Fruit fly (Drosophila melanogaster): ENCODE results near the gene CG1309.

CG1309 gene

DNA sequence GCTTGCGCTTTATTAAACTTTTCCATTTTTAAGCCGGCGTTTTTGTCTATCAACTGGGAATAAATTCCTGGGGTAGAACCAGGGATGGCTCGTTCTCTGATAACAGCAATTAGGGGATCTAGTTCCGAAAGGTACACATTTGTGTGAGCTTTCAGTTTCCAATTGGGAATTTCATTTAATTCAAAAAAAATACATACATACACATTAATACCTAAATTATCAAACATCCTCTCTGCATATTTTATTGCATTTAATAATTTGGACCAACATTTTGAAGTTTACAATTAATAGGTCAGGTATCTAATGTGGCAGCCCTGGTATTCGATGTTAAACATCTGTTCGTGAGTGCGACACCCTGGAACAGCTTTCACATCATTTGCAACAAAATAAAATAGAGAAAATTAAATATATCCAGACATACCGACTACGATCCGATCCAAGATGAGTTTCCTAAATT lies at the start of gene CG1309, which contains the start of gene CG15011 (continued):
- TF ChIP-seq ss (GFP tag; optimal IDR thresholded peaks at IDR 0.05) (peak; percentile 49 to 75), pdm3 (GFP tag; optimal IDR thresholded peaks at IDR 0.05) (peak; percentile 83), CG6792 (GFP tag; optimal IDR thresholded peaks at IDR 0.05) (peak; percentile 72), CG8632 (GFP tag; optimal IDR thresholded peaks at IDR 0.05) (peak; percentile 69), CG16779 (tag; optimal IDR thresholded peaks at IDR 0.05) (no peak), CG15336 (GFP tag; IDR thresholded peaks at IDR 0.05) (no peak; the same call in 1 of the 2 replicates), net (GFP tag; optimal IDR thresholded peaks at IDR 0.05) (peak; percentile 60), CG11294 (GFP tag; IDR thresholded peaks at IDR 0.05) (no peak)

DNA sequence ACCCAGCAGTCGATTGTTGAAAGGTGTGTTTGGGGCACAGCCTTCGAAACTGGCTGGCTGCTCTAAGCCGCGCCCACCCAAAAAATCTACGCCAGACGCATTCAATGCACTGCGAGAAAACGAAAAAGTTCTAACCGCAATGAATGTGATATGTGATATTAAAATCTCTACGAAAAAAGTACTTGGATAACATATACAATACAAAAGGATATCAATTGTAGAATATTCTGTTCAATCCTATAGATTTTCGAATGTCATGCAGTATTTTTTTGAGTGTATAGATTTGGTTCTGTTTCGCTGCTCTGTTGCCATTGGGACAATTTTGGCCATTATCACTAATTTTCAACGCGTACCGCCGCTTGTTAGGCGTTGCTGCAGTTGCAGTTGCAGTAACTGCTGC lies 49.5 kb upstream of the CG1309 start:
- no peak for TF ChIP-seq Sox14 (GFP tag; optimal IDR thresholded peaks at IDR 0.05)
- TF ChIP-seq CG8119 (GFP tag; IDR thresholded peaks at IDR 0.05), result no peak
- no peak for TF ChIP-seq Eip93F (GFP tag; optimal IDR thresholded peaks at IDR 0.05)
- TF ChIP-seq salr (GFP tag; optimal IDR thresholded peaks at IDR 0.05), result no peak
- no peak for TF ChIP-seq CG6854 (GFP tag; optimal IDR thresholded peaks at IDR 0.05)
- no peak for TF ChIP-seq CG11902 (GFP tag; optimal IDR thresholded peaks at IDR 0.05)
- TF ChIP-seq CG6792 (GFP tag; optimal IDR thresholded peaks at IDR 0.05), result no peak
- peak; percentile 85 for TF ChIP-seq eg (GFP tag; IDR thresholded peaks at IDR 0.05)
- TF ChIP-seq svp (GFP tag), result no peak
- TF ChIP-seq Lpt (GFP tag; optimal IDR thresholded peaks at IDR 0.05), result no peak
- no peak for TF ChIP-seq Sox15 (GFP tag; optimal IDR thresholded peaks at IDR 0.05)
- peak; percentile 40 for TF ChIP-seq CG6276 (GFP tag; optimal IDR thresholded peaks at IDR 0.05)
- TF ChIP-seq CG8319 (GFP tag; optimal IDR thresholded peaks at IDR 0.05), result no peak
- TF ChIP-seq CG8632 (GFP tag; optimal IDR thresholded peaks at IDR 0.05), result no peak
- TF ChIP-seq topi (GFP tag; optimal IDR thresholded peaks at IDR 0.05), result no peak
- TF ChIP-seq Ets21C (GFP tag; optimal IDR thresholded peaks at IDR 0.05), result no peak
- TF ChIP-seq CG6163 (GFP tag; IDR thresholded peaks at IDR 0.05), result peak; percentile 41; the same call in 2 of the 3 replicates
- TF ChIP-seq CG15336 (GFP tag; IDR thresholded peaks at IDR 0.05), result no peak
- TF ChIP-seq dsx (GFP tag; optimal IDR thresholded peaks at IDR 0.05; ENCODE audit: poor library complexity, severe bottlenecking), result no peak
- no peak for TF ChIP-seq Met (GFP tag; optimal IDR thresholded peaks at IDR 0.05)
- TF ChIP-seq CG7368 (GFP tag; optimal IDR thresholded peaks at IDR 0.05), result no peak
- TF ChIP-seq Sox102F (GFP tag; optimal IDR thresholded peaks at IDR 0.05), result no peak
- no peak for TF ChIP-seq pdm3 (GFP tag; optimal IDR thresholded peaks at IDR 0.05)
- TF ChIP-seq CG9139 (GFP tag; optimal IDR thresholded peaks at IDR 0.05), result no peak
- no peak for TF ChIP-seq CG10631 (GFP tag; optimal IDR thresholded peaks at IDR 0.05)
- no peak for TF ChIP-seq Eip78C (GFP tag)
- no peak for TF ChIP-seq fkh (GFP tag; optimal IDR thresholded peaks at IDR 0.05)
- no peak for TF ChIP-seq ss (GFP tag; optimal IDR thresholded peaks at IDR 0.05)
- no peak for TF ChIP-seq achi (GFP tag; optimal IDR thresholded peaks at IDR 0.05)
- peak; percentile 67 for TF ChIP-seq CG11294 (GFP tag; IDR thresholded peaks at IDR 0.05)
- TF ChIP-seq CG32006 (GFP tag; optimal IDR thresholded peaks at IDR 0.05), result no peak
- peak; percentile 36 for TF ChIP-seq CG3919 (GFP tag; optimal IDR thresholded peaks at IDR 0.05)
- no peak for TF ChIP-seq fd85E (GFP tag; optimal IDR thresholded peaks at IDR 0.05)
- no peak for TF ChIP-seq fd59A (GFP tag; optimal IDR thresholded peaks at IDR 0.05)
- TF ChIP-seq vri (GFP tag; optimal IDR thresholded peaks at IDR 0.05), result no peak
- TF ChIP-seq CG4318 (GFP tag; optimal IDR thresholded peaks at IDR 0.05), result no peak
- no peak for TF ChIP-seq Hr4 (GFP tag; optimal IDR thresholded peaks at IDR 0.05)
- TF ChIP-seq esn (GFP tag; optimal IDR thresholded peaks at IDR 0.05), result no peak
- no peak for TF ChIP-seq Hr39 (GFP tag; optimal IDR thresholded peaks at IDR 0.05)
- peak; percentile 47 for TF ChIP-seq Gug (GFP tag; IDR thresholded peaks at IDR 0.05)
- no peak for TF ChIP-seq spab (GFP tag; optimal IDR thresholded peaks at IDR 0.05)
- no peak for TF ChIP-seq CG1621 (tag; optimal IDR thresholded peaks at IDR 0.05)
- TF ChIP-seq CG11762 (GFP tag; optimal IDR thresholded peaks at IDR 0.05; ENCODE audit: insufficient read depth), result no peak
- TF ChIP-seq net (GFP tag; optimal IDR thresholded peaks at IDR 0.05), result no peak
- TF ChIP-seq dac (GFP tag; optimal IDR thresholded peaks at IDR 0.05), result no peak
